Fruit fly (Drosophila melanogaster) whole organism, embryonic: ENCODE measurements around the gene Eo.

Experiments used
- CG10959 ChIP-seq: fragments of 200-800 bp; sonication (Bioruptor generic); IDR thresholded peaks from 2 replicates; pipeline ENCODE4 v1.3.6; 2022; ENCODE audit warnings: missing biosample characterization, missing genetic modification characterization
- CG13123 ChIP-seq: fragments of 200-800 bp; sonication (Bioruptor generic); optimal IDR thresholded peaks from 2 replicates; lab custom pipeline; 2016; ENCODE audit warnings: missing biosample characterization, missing genetic modification characterization
- CG13624 ChIP-seq: fragments of 200-800 bp; sonication (Bioruptor generic); optimal IDR thresholded peaks from 2 replicates; lab custom pipeline; 2016; ENCODE audit warnings: missing biosample characterization, missing genetic modification characterization
- CG13775 ChIP-seq: fragments of 200-800 bp; sonication (Bioruptor generic); optimal IDR thresholded peaks from 3 replicates; lab custom pipeline; 2017; ENCODE audit warnings: missing biosample characterization, mild to moderate bottlenecking, missing genetic modification characterization
- CG14441 ChIP-seq: fragments of 200-800 bp; sonication (Bioruptor generic); IDR thresholded peaks from 2 replicates; pipeline ENCODE4 v1.3.6; 2022; ENCODE audit warnings: missing biosample characterization, missing genetic modification characterization
- CG14710 ChIP-seq: fragments of 200-800 bp; sonication (Bioruptor generic); optimal IDR thresholded peaks from 3 replicates; lab custom pipeline; 2019; ENCODE audit warnings: missing biosample characterization, mild to moderate bottlenecking, missing genetic modification characterization, moderate library complexity
- CG18262 ChIP-seq: fragments of 200-800 bp; optimal IDR thresholded peaks from 3 replicates; lab custom pipeline; 2019; ENCODE audit warnings: missing biosample characterization, mild to moderate bottlenecking, missing genetic modification characterization, moderate library complexity
- CG2199 ChIP-seq: fragments of 200-800 bp; sonication (Bioruptor generic); IDR thresholded peaks from 3 replicates; pipeline ENCODE4 v1.3.6; 2022; ENCODE audit warnings: missing biosample characterization, missing genetic modification characterization
- CG42726 ChIP-seq: fragments of 200-800 bp; sonication (Bioruptor generic); IDR thresholded peaks from 2 replicates; pipeline ENCODE4 v1.3.6; 2022; ENCODE audit warnings: missing biosample characterization, missing genetic modification characterization; ENCODE audit not compliant: partially characterized antibody
- CG4282 ChIP-seq: fragments of 200-800 bp; sonication (Bioruptor generic); optimal IDR thresholded peaks from 2 replicates; lab custom pipeline; 2016; ENCODE audit warnings: missing biosample characterization, missing genetic modification characterization
- CG5953 ChIP-seq: fragments of 200-800 bp; sonication (Bioruptor generic); IDR thresholded peaks from 2 replicates; pipeline ENCODE4 v1.3.6; 2022; ENCODE audit warnings: missing biosample characterization, missing genetic modification characterization
- CG7271 ChIP-seq: fragments of 200-800 bp; sonication (Bioruptor generic); optimal IDR thresholded peaks from 2 replicates; lab custom pipeline; 2018; ENCODE audit warnings: missing biosample characterization, mild to moderate bottlenecking, missing genetic modification characterization, moderate library complexity
- CG9727 ChIP-seq: fragments of 200-800 bp; sonication (Bioruptor generic); optimal IDR thresholded peaks from 3 replicates; lab custom pipeline; 2017; ENCODE audit warnings: missing biosample characterization, mild to moderate bottlenecking, missing genetic modification characterization
- D ChIP-seq, 2 experiments: fragments of 200-800 bp in 1 of 2; fragments of >200 bp in 1 of 2; sonication (Bioruptor generic) in 1 of 2; optimal IDR thresholded peaks; 2 replicates in 1 of 2; 3 replicates in 1 of 2; lab custom pipeline; 2017; ENCODE audit warnings: mild to moderate bottlenecking in 1 of 2, missing biosample characterization in 1 of 2, missing genetic modification characterization in 1 of 2, missing genetic modification reagents in 1 of 2
- Dfd ChIP-seq, 2 experiments: fragments of >200 bp; optimal IDR thresholded peaks; 2 replicates each; lab custom pipeline; 2017; ENCODE audit warnings: missing biosample characterization in 2 of 2, missing genetic modification characterization in 2 of 2
- Dip3 ChIP-seq: fragments of 200-800 bp; sonication (Bioruptor generic); optimal IDR thresholded peaks from 3 replicates; lab custom pipeline; 2016; ENCODE audit warnings: missing biosample characterization, missing genetic modification characterization
- Fer2 ChIP-seq: fragments of 200-800 bp; sonication (Bioruptor generic); optimal IDR thresholded peaks from 2 replicates; lab custom pipeline; 2018; ENCODE audit warnings: missing biosample characterization, mild to moderate bottlenecking, missing genetic modification characterization, moderate library complexity
- H2.0 ChIP-seq: fragments of 200-800 bp; sonication (Bioruptor generic); IDR thresholded peaks from 2 replicates; pipeline ENCODE4 v1.3.6; 2022; ENCODE audit warnings: missing biosample characterization, missing genetic modification characterization
- MESR4 ChIP-seq: fragments of 200-800 bp; sonication (Bioruptor generic); optimal IDR thresholded peaks from 2 replicates; lab custom pipeline; 2018; ENCODE audit warnings: missing biosample characterization, mild to moderate bottlenecking, missing genetic modification characterization, moderate library complexity
- MTF-1 ChIP-seq: fragments of 200-800 bp; sonication (Bioruptor generic); optimal IDR thresholded peaks from 2 replicates; lab custom pipeline; 2018; ENCODE audit warnings: missing biosample characterization, mild to moderate bottlenecking, missing genetic modification characterization, borderline replicate concordance
- Poxn ChIP-seq: fragments of 200-800 bp; sonication (Bioruptor generic); IDR thresholded peaks from 2 replicates; pipeline ENCODE4 v1.3.6; 2022; ENCODE audit warnings: missing biosample characterization, missing genetic modification characterization
- Sox100B ChIP-seq: fragments of 200-800 bp; sonication (Bioruptor generic); optimal IDR thresholded peaks from 3 replicates; lab custom pipeline; 2018; ENCODE audit warnings: missing biosample characterization, mild to moderate bottlenecking, missing genetic modification characterization
- Sox102F ChIP-seq: fragments of 200-800 bp; sonication (Bioruptor generic); optimal IDR thresholded peaks from 2 replicates; lab custom pipeline; 2018; ENCODE audit warnings: missing biosample characterization, mild to moderate bottlenecking, missing genetic modification characterization, moderate library complexity
- Trl ChIP-seq, 3 experiments: fragments of >200 bp in 2 of 3; fragments of 200-800 bp in 1 of 3; sonication (Bioruptor generic) in 1 of 3; optimal IDR thresholded peaks; 2 replicates in 1 of 3; 3 replicates in 2 of 3; lab custom pipeline; 2016 to 2017; ENCODE audit warnings: missing biosample characterization in 1 of 3, missing genetic modification characterization in 1 of 3
- Xrp1 ChIP-seq: fragments of 200-800 bp; sonication (Bioruptor generic); IDR thresholded peaks from 2 replicates; pipeline ENCODE4 v1.3.6; 2022; ENCODE audit warnings: missing biosample characterization, missing genetic modification characterization
- bowl ChIP-seq: fragments of 200-800 bp; sonication (Bioruptor generic); IDR thresholded peaks from 2 replicates; pipeline ENCODE4 v1.3.6; 2022; ENCODE audit warnings: missing biosample characterization, missing genetic modification characterization
- crp ChIP-seq, 2 experiments: fragments of 200-800 bp; sonication (Bioruptor generic); optimal IDR thresholded peaks; 2 replicates in 1 of 2; 3 replicates in 1 of 2; lab custom pipeline; 2017; ENCODE audit warnings: missing biosample characterization in 2 of 2, missing genetic modification characterization in 2 of 2, mild to moderate bottlenecking in 1 of 2, moderate library complexity in 1 of 2
- da ChIP-seq: fragments of 200-800 bp; sonication (Bioruptor generic); optimal IDR thresholded peaks from 2 replicates; lab custom pipeline; 2016; ENCODE audit warnings: missing biosample characterization, missing genetic modification characterization
- danr ChIP-seq: fragments of 200-800 bp; sonication (Bioruptor generic); IDR thresholded peaks from 2 replicates; pipeline ENCODE4 v1.3.6; 2022; ENCODE audit warnings: missing biosample characterization, missing genetic modification characterization
- esg ChIP-seq: fragments of 200-800 bp; sonication (Bioruptor generic); conservative IDR thresholded peaks from 2 replicates; pipeline ENCODE4 v1.3.6; 2022; ENCODE audit warnings: missing biosample characterization, missing genetic modification characterization
- eyg ChIP-seq: fragments of 200-800 bp; sonication (Bioruptor generic); optimal IDR thresholded peaks from 3 replicates; lab custom pipeline; 2016; ENCODE audit warnings: missing biosample characterization, missing genetic modification characterization
- fd64A ChIP-seq: fragments of 200-800 bp; sonication (Bioruptor generic); optimal IDR thresholded peaks from 3 replicates; lab custom pipeline; 2018; ENCODE audit warnings: missing biosample characterization, mild to moderate bottlenecking, missing genetic modification characterization
- gcm2 ChIP-seq: fragments of 200-800 bp; sonication (Bioruptor generic); optimal IDR thresholded peaks from 2 replicates; lab custom pipeline; 2016; ENCODE audit warnings: missing biosample characterization, missing genetic modification characterization
- gsb-n ChIP-seq: fragments of 200-800 bp; sonication (Bioruptor generic); optimal IDR thresholded peaks from 3 replicates; lab custom pipeline; 2018; ENCODE audit warnings: missing biosample characterization, mild to moderate bottlenecking, missing genetic modification characterization
- gt ChIP-seq: fragments of 200-800 bp; sonication (Bioruptor generic); IDR thresholded peaks from 2 replicates; pipeline ENCODE4 v1.3.6; 2022; ENCODE audit warnings: missing biosample characterization, missing genetic modification characterization
- ham ChIP-seq: fragments of 200-800 bp; sonication (Bioruptor generic); IDR thresholded peaks from 2 replicates; pipeline ENCODE4 v1.3.6; 2022; ENCODE audit warnings: missing biosample characterization, missing genetic modification characterization
- her ChIP-seq: fragments of 200-800 bp; sonication (Bioruptor generic); optimal IDR thresholded peaks from 2 replicates; lab custom pipeline; 2016; ENCODE audit warnings: missing biosample characterization, missing genetic modification characterization
- insv ChIP-seq, 2 experiments: fragments of 200-800 bp; sonication (Bioruptor generic); optimal IDR thresholded peaks; 3 replicates each; lab custom pipeline; 2016 to 2018; ENCODE audit warnings: missing biosample characterization in 2 of 2, missing genetic modification characterization in 2 of 2
- jing ChIP-seq: fragments of 200-800 bp; sonication (Bioruptor generic); optimal IDR thresholded peaks from 2 replicates; lab custom pipeline; 2018; ENCODE audit warnings: missing biosample characterization, mild to moderate bottlenecking, missing genetic modification characterization
- klu ChIP-seq: fragments of 200-800 bp; sonication (Bioruptor generic); IDR thresholded peaks from 2 replicates; pipeline ENCODE4 v1.3.6; 2022; ENCODE audit warnings: missing biosample characterization, missing genetic modification characterization
- lilli ChIP-seq: fragments of 200-800 bp; sonication (Bioruptor generic); optimal IDR thresholded peaks from 3 replicates; lab custom pipeline; 2016; ENCODE audit warnings: missing biosample characterization, missing genetic modification characterization
- maf-S ChIP-seq: fragments of 200-800 bp; sonication (Bioruptor generic); optimal IDR thresholded peaks from 2 replicates; lab custom pipeline; 2016; ENCODE audit warnings: missing biosample characterization, missing genetic modification characterization
- nau ChIP-seq: fragments of 200-800 bp; sonication (Bioruptor generic); optimal IDR thresholded peaks from 3 replicates; lab custom pipeline; 2017; ENCODE audit warnings: missing biosample characterization, mild to moderate bottlenecking, missing genetic modification characterization, missing genetic modification reagents
- pb ChIP-seq: fragments of 200-800 bp; sonication (Bioruptor generic); optimal IDR thresholded peaks from 3 replicates; lab custom pipeline; 2016; ENCODE audit warnings: missing biosample characterization, missing genetic modification characterization
- slou ChIP-seq: fragments of 200-800 bp; sonication (Bioruptor generic); optimal IDR thresholded peaks from 3 replicates; lab custom pipeline; 2016; ENCODE audit warnings: missing biosample characterization, missing genetic modification characterization
- so ChIP-seq: fragments of 200-800 bp; sonication (Bioruptor generic); IDR thresholded peaks from 3 replicates; pipeline ENCODE4 v1.3.6; 2022; ENCODE audit warnings: missing biosample characterization, missing genetic modification characterization
- stc ChIP-seq: fragments of 200-800 bp; sonication (Bioruptor generic); IDR thresholded peaks from 2 replicates; pipeline ENCODE4 v1.3.6; 2022; ENCODE audit warnings: missing biosample characterization, missing genetic modification characterization
- ttk ChIP-seq: fragments of 200-800 bp; sonication (Bioruptor generic); IDR thresholded peaks from 2 replicates; pipeline ENCODE4 v2.1.2; 2022; ENCODE audit warnings: missing biosample characterization, missing genetic modification characterization
- vnd ChIP-seq: fragments of 200-800 bp; sonication (Bioruptor generic); IDR thresholded peaks from 3 replicates; pipeline ENCODE4 v1.3.6; 2022; ENCODE audit warnings: missing biosample characterization, missing genetic modification characterization; ENCODE audit not compliant: partially characterized antibody

The Eo gene

dm6 chrX:14882536-14883118 lies 36.0 kb downstream of the Eo start, which contains the start of the genes CG45064 and CG45065 (continued):
- TF ChIP-seq CG10959 (GFP tag; lab: Robert Waterston, UW) (no peak), gcm2 (GFP tag; lab: Kevin White, UChicago) (peak; percentile 56), eyg (GFP tag; lab: Kevin White, UChicago) (peak; percentile 52), CG4282 (GFP tag; lab: Kevin White, UChicago) (no peak), CG2199 (GFP tag; lab: Robert Waterston, UW) (peak; percentile 92; the same call in 2 of the 3 replicates), CG14710 (tag; lab: Kevin White, UChicago) (peak; percentile 78), crp (GFP tag; optimal IDR thresholded peaks at IDR 0.05; lab: Kevin White, UChicago) (peak in 1 of 2 experiments; percentile 31), klu (GFP tag; lab: Robert Waterston, UW) (no peak; the same call in 1 of the 2 replicates), da (GFP tag; lab: Kevin White, UChicago) (peak; percentile 55), CG13624 (GFP tag; lab: Kevin White, UChicago) (peak; percentile 68), her (GFP tag; lab: Kevin White, UChicago) (peak; percentile 77), insv (GFP tag; optimal IDR thresholded peaks at IDR 0.05; lab: Kevin White, UChicago) (no peak), stc (GFP tag; lab: Robert Waterston, UW) (peak; percentile 90), maf-S (GFP tag; lab: Kevin White, UChicago) (peak; percentile 68), CG7271 (tag; lab: Kevin White, UChicago) (no peak), Poxn (GFP tag; lab: Robert Waterston, UW) (no peak), CG14441 (GFP tag; lab: Robert Waterston, UW) (peak; percentile 72), CG9727 (GFP tag; lab: Kevin White, UChicago) (peak; percentile 64), lilli (peak; percentile 79), fd64A (peak; percentile 75), pb (GFP tag; lab: Kevin White, UChicago) (peak; percentile 80), Sox102F (GFP tag; lab: Kevin White, UChicago) (peak; percentile 95), gt (0 out of 2 replicates have a peak, but pooled peaks have one; percentile 44), gsb-n (tag; lab: Kevin White, UChicago) (peak; percentile 83), nau (GFP tag; lab: Kevin White, UChicago) (peak; percentile 75), so (GFP tag; lab: Robert Waterston, UW) (peak; percentile 81; the same call in 2 of the 3 replicates), ham (no peak), ttk (GFP tag; lab: Robert Waterston, UW) (peak; percentile 93), D (optimal IDR thresholded peaks at IDR 0.05; lab: Kevin White, UChicago) (no peak), D (GFP tag; optimal IDR thresholded peaks at IDR 0.05; lab: Kevin White, UChicago) (peak; percentile 83), jing (GFP tag; lab: Kevin White, UChicago) (peak; percentile 82), CG18262 (tag; lab: Kevin White, UChicago) (peak; percentile 87), CG42726 (GFP tag; lab: Robert Waterston, UW) (no peak), danr (GFP tag; lab: Robert Waterston, UW) (0 out of 2 replicates have a peak, but pooled peaks have one; percentile 32), Dip3 (GFP tag; lab: Kevin White, UChicago) (peak; percentile 81), slou (GFP tag; lab: Kevin White, UChicago) (peak; percentile 11), esg (GFP tag; lab: Robert Waterston, UW) (peak; percentile 84), Fer2 (tag; lab: Kevin White, UChicago) (peak; percentile 3), bowl (peak; percentile 51; the same call in 1 of the 2 replicates), Sox100B (peak; percentile 86), Dfd (GFP tag; optimal IDR thresholded peaks at IDR 0.05; lab: Kevin White, UChicago) (no peak), CG13775 (GFP tag; lab: Kevin White, UChicago) (peak; percentile 57), MESR4 (GFP tag; lab: Kevin White, UChicago) (no peak), vnd (no peak), CG5953 (GFP tag; lab: Robert Waterston, UW) (peak; percentile 91), Trl (optimal IDR thresholded peaks at IDR 0.05; lab: Kevin White, UChicago) (no peak), Trl (GFP tag; optimal IDR thresholded peaks at IDR 0.05; lab: Kevin White, UChicago) (peak; percentile 79), Xrp1 (GFP tag; lab: Robert Waterston, UW) (peak; percentile 87), CG13123 (peak; percentile 56), MTF-1 (GFP tag; lab: Kevin White, UChicago) (peak; percentile 62), H2.0 (GFP tag; lab: Robert Waterston, UW) (peak; percentile 85)
